Worm (Caenorhabditis elegans) whole organism, L1 larva: ENCODE results near the gene rps-11.

Experiments used
- C04F5.9 ChIP-seq: sonication (generic microtip); optimal IDR thresholded peaks from 2 replicates; lab custom pipeline; 2016; ENCODE audit warnings: missing genetic modification characterization, missing compliant biosample characterization
- C16A3.4 ChIP-seq: fragments of 150-350 bp; optimal IDR thresholded peaks from 2 replicates; lab custom pipeline; 2014; ENCODE audit warnings: missing biosample characterization, missing genetic modification characterization
- C34B4.2 ChIP-seq: sonication (generic microtip); optimal IDR thresholded peaks from 2 replicates; lab custom pipeline; 2017; ENCODE audit warnings: mild to moderate bottlenecking, missing genetic modification characterization, missing compliant biosample characterization
- aha-1 ChIP-seq: fragments of 150-350 bp; optimal IDR thresholded peaks from 2 replicates; lab custom pipeline; 2014; ENCODE audit warnings: missing biosample characterization, missing genetic modification characterization
- alr-1 ChIP-seq: fragments of 200-800 bp; sonication (Bioruptor generic); optimal IDR thresholded peaks from 2 replicates; lab custom pipeline; 2018; ENCODE audit warnings: borderline replicate concordance, mild to moderate bottlenecking, missing genetic modification characterization, missing compliant biosample characterization
- aly-2 ChIP-seq: fragments of 150-350 bp; optimal IDR thresholded peaks from 2 replicates; lab custom pipeline; 2014; ENCODE audit warnings: missing biosample characterization, missing genetic modification characterization
- ama-1 ChIP-seq: fragments of 150-350 bp; optimal IDR thresholded peaks from 2 replicates; lab custom pipeline; 2014
- blmp-1 ChIP-seq: fragments of 150-350 bp; optimal IDR thresholded peaks from 2 replicates; lab custom pipeline; 2014; ENCODE audit warnings: missing biosample characterization, missing genetic modification characterization
- ceh-63 ChIP-seq: fragments of 200-800 bp; sonication (Bioruptor generic); optimal IDR thresholded peaks from 2 replicates; lab custom pipeline; 2018; ENCODE audit warnings: mild to moderate bottlenecking, missing genetic modification characterization, missing compliant biosample characterization
- ces-1 ChIP-seq: fragments of 150-350 bp; optimal IDR thresholded peaks from 2 replicates; lab custom pipeline; 2014; ENCODE audit warnings: missing biosample characterization, missing genetic modification reagents, missing genetic modification characterization
- dsc-1 ChIP-seq: sonication (generic microtip); optimal IDR thresholded peaks from 2 replicates; lab custom pipeline; 2016; ENCODE audit warnings: mild to moderate bottlenecking, missing genetic modification characterization, missing compliant biosample characterization
- efl-1 ChIP-seq, 4 experiments: fragments of 150-350 bp; optimal IDR thresholded peaks in 3 of 4; peaks in 1 of 4; 1 replicate in 1 of 4; 2 replicates in 3 of 4; lab custom pipeline; 2014; ENCODE audit warnings: missing biosample characterization in 2 of 4, missing genetic modification characterization in 2 of 4, missing genetic modification reagents in 2 of 4
- efl-3 ChIP-seq: fragments of 200-800 bp; sonication (Bioruptor generic); optimal IDR thresholded peaks from 2 replicates; lab custom pipeline; 2018; ENCODE audit warnings: mild to moderate bottlenecking, missing genetic modification characterization, missing compliant biosample characterization
- egl-13 ChIP-seq: sonication (generic microtip); optimal IDR thresholded peaks from 2 replicates; lab custom pipeline; 2016; ENCODE audit warnings: missing genotype, missing genetic modification reagents, missing genetic modification characterization, missing compliant biosample characterization
- elt-2 ChIP-seq: sonication (generic microtip); optimal IDR thresholded peaks from 2 replicates; lab custom pipeline; 2016; ENCODE audit warnings: missing genetic modification characterization, mild to moderate bottlenecking, inconsistent platforms, missing compliant biosample characterization, missing genetic modification reagents
- fkh-10 ChIP-seq: sonication (generic microtip); optimal IDR thresholded peaks from 2 replicates; lab custom pipeline; 2017; ENCODE audit warnings: missing biosample characterization, missing genetic modification reagents, missing genetic modification characterization
- fkh-4 ChIP-seq: sonication (generic microtip); optimal IDR thresholded peaks from 2 replicates; lab custom pipeline; 2016; ENCODE audit warnings: missing compliant biosample characterization, missing genetic modification characterization, borderline replicate concordance
- fkh-8 ChIP-seq: sonication (generic microtip); optimal IDR thresholded peaks from 2 replicates; lab custom pipeline; 2016; ENCODE audit warnings: mild to moderate bottlenecking, missing genetic modification characterization, missing compliant biosample characterization
- hpl-2 ChIP-seq: fragments of 150-350 bp; optimal IDR thresholded peaks from 2 replicates; lab custom pipeline; 2014; ENCODE audit warnings: missing biosample characterization, missing genetic modification reagents, missing genetic modification characterization
- irx-1 ChIP-seq: sonication (generic microtip); optimal IDR thresholded peaks from 2 replicates; lab custom pipeline; 2016; ENCODE audit warnings: missing genetic modification characterization, missing compliant biosample characterization
- jun-1 ChIP-seq: fragments of 150-350 bp; optimal IDR thresholded peaks from 2 replicates; lab custom pipeline; 2014; ENCODE audit warnings: missing biosample characterization, missing genetic modification reagents, missing genetic modification characterization
- lin-13 ChIP-seq: fragments of 150-350 bp; optimal IDR thresholded peaks from 2 replicates; lab custom pipeline; 2014; ENCODE audit warnings: missing biosample characterization, missing genetic modification reagents, missing genetic modification characterization
- lin-14 ChIP-seq: fragments of 200-800 bp; sonication (Bioruptor generic); optimal IDR thresholded peaks from 2 replicates; lab custom pipeline; 2018; ENCODE audit warnings: mild to moderate bottlenecking, missing genetic modification characterization, moderate library complexity, missing compliant biosample characterization
- lin-15B ChIP-seq: fragments of 150-350 bp; sonication (generic microtip); optimal IDR thresholded peaks from 3 replicates; lab custom pipeline; 2014; ENCODE audit warnings: missing biosample characterization, missing genetic modification characterization
- lin-35 ChIP-seq, 2 experiments: fragments of 150-350 bp; optimal IDR thresholded peaks; 2 replicates each; lab custom pipeline; 2014; ENCODE audit warnings: missing biosample characterization in 2 of 2, missing genetic modification characterization in 2 of 2, missing genetic modification reagents in 2 of 2
- mef-2 ChIP-seq: fragments of 150-350 bp; optimal IDR thresholded peaks from 2 replicates; lab custom pipeline; 2014; ENCODE audit warnings: missing biosample characterization, missing genetic modification characterization
- mep-1 ChIP-seq: fragments of 150-350 bp; optimal IDR thresholded peaks from 2 replicates; lab custom pipeline; 2014; ENCODE audit warnings: missing biosample characterization, missing genetic modification characterization
- nhr-11 ChIP-seq: fragments of 150-350 bp; optimal IDR thresholded peaks from 2 replicates; lab custom pipeline; 2014; ENCODE audit warnings: missing biosample characterization, missing genetic modification characterization
- nhr-12 ChIP-seq: sonication (generic microtip); optimal IDR thresholded peaks from 2 replicates; lab custom pipeline; 2017; ENCODE audit warnings: missing biosample characterization, missing genetic modification characterization
- nhr-19 ChIP-seq: fragments of 200-800 bp; sonication (Bioruptor generic); conservative IDR thresholded peaks from 2 replicates; pipeline ENCODE4 v1.3.6; 2022; ENCODE audit warnings: missing genetic modification characterization, missing compliant biosample characterization
- nhr-237 ChIP-seq: fragments of 150-350 bp; optimal IDR thresholded peaks from 2 replicates; lab custom pipeline; 2014; ENCODE audit warnings: missing biosample characterization, missing genetic modification characterization
- nhr-28 ChIP-seq: fragments of 150-350 bp; optimal IDR thresholded peaks from 2 replicates; lab custom pipeline; 2014; ENCODE audit warnings: missing biosample characterization, missing genetic modification characterization
- nhr-47 ChIP-seq: sonication (generic microtip); optimal IDR thresholded peaks from 2 replicates; lab custom pipeline; 2016; ENCODE audit warnings: mild to moderate bottlenecking, missing genetic modification characterization, moderate library complexity, missing compliant biosample characterization
- nhr-71 ChIP-seq: sonication (generic microtip); optimal IDR thresholded peaks from 2 replicates; lab custom pipeline; 2016; ENCODE audit warnings: mild to moderate bottlenecking, missing genetic modification characterization, moderate library complexity, missing compliant biosample characterization
- nhr-77 ChIP-seq: fragments of 150-350 bp; optimal IDR thresholded peaks from 2 replicates; lab custom pipeline; 2014; ENCODE audit warnings: missing biosample characterization, missing genetic modification characterization
- nhr-85 ChIP-seq: sonication (generic microtip); peaks from one replicate; lab custom pipeline; 2016; ENCODE audit warnings: missing genetic modification characterization, inconsistent platforms, missing compliant biosample characterization
- nhr-90 ChIP-seq: sonication (generic microtip); optimal IDR thresholded peaks from 2 replicates; lab custom pipeline; 2016; ENCODE audit warnings: mild to moderate bottlenecking, missing genetic modification characterization, missing compliant biosample characterization; ENCODE audit not compliant: poor library complexity
- pag-3 ChIP-seq: sonication (generic microtip); optimal IDR thresholded peaks from 2 replicates; lab custom pipeline; 2017; ENCODE audit warnings: missing genetic modification characterization, mild to moderate bottlenecking, missing compliant biosample characterization, antibody characterized with exemption, borderline replicate concordance; ENCODE audit not compliant: insufficient read depth
- pax-3 ChIP-seq: fragments of 200-800 bp; sonication (Bioruptor generic); optimal IDR thresholded peaks from 2 replicates; lab custom pipeline; 2018; ENCODE audit warnings: mild to moderate bottlenecking, missing genetic modification characterization, moderate library complexity, missing compliant biosample characterization
- rnt-1 ChIP-seq: sonication (generic microtip); optimal IDR thresholded peaks from 2 replicates; lab custom pipeline; 2016; ENCODE audit warnings: mild to moderate bottlenecking, missing genetic modification characterization, moderate library complexity, missing compliant biosample characterization
- snpc-4 ChIP-seq: fragments of 150-350 bp; optimal IDR thresholded peaks from 2 replicates; lab custom pipeline; 2014; ENCODE audit warnings: missing biosample characterization, missing genetic modification characterization
- sup-37 ChIP-seq: fragments of 200-800 bp; sonication (Bioruptor generic); optimal IDR thresholded peaks from 2 replicates; lab custom pipeline; 2018; ENCODE audit warnings: mild to moderate bottlenecking, missing genetic modification characterization, missing compliant biosample characterization
- tbx-2 ChIP-seq: sonication (generic microtip); optimal IDR thresholded peaks from 2 replicates; lab custom pipeline; 2016; ENCODE audit warnings: missing genetic modification characterization, missing compliant biosample characterization
- tlp-1 ChIP-seq: fragments of 150-350 bp; optimal IDR thresholded peaks from 2 replicates; lab custom pipeline; 2014; ENCODE audit warnings: missing biosample characterization, missing genetic modification characterization
- unc-130 ChIP-seq: fragments of 150-350 bp; optimal IDR thresholded peaks from 2 replicates; lab custom pipeline; 2017; ENCODE audit warnings: missing biosample characterization, missing genetic modification characterization, inconsistent platforms
- unc-62 ChIP-seq: fragments of 150-350 bp; optimal IDR thresholded peaks from 2 replicates; lab custom pipeline; 2014; ENCODE audit warnings: missing biosample characterization, missing genetic modification reagents, missing genetic modification characterization
- unc-86 ChIP-seq: sonication (generic microtip); optimal IDR thresholded peaks from 2 replicates; lab custom pipeline; 2016; ENCODE audit warnings: missing genetic modification characterization, missing compliant biosample characterization
- xbp-1 ChIP-seq: sonication (generic microtip); optimal IDR thresholded peaks from 2 replicates; lab custom pipeline; 2016; ENCODE audit warnings: missing genetic modification characterization, missing compliant biosample characterization
- zag-1 ChIP-seq: fragments of 150-350 bp; optimal IDR thresholded peaks from 2 replicates; lab custom pipeline; 2014; ENCODE audit warnings: missing biosample characterization, missing genetic modification characterization
- zip-4 ChIP-seq: fragments of 200-800 bp; sonication (Bioruptor generic); optimal IDR thresholded peaks from 2 replicates; lab custom pipeline; 2018; ENCODE audit warnings: mild to moderate bottlenecking, missing genetic modification characterization, moderate library complexity, missing compliant biosample characterization
- ztf-11 ChIP-seq, 2 experiments: sonication (generic microtip); optimal IDR thresholded peaks; 2 replicates each; lab custom pipeline; 2016 to 2017; ENCODE audit warnings: missing genetic modification characterization in 2 of 2, missing biosample characterization in 1 of 2, missing compliant biosample characterization in 1 of 2

Gene rps-11

DNA sequence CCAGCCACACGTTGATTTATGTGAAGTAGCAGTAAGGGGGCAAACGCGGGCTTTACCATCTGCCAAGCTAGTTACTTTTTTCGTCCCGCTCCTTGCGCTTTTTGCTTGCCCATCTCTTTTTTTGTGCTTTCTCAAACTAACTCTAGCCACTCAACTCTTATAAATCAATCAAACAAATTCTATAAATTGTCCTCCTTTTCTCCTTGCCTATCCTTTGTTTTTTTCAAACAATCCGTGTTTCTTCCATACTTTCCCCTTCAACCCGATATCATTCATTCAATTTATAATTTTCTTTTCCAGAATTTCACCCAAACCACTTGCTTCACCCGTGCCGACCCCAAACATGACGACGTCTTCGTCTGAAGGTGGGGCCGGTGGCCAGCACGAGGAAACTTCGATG lies 32.2 kb upstream of the rps-11 start, which contains the start of gene srgp-1:
TSS of gene srgp-1 (plus strand) at position 301 of the 400 bp plus-strand sequence.
- no peak for TF ChIP-seq tlp-1 (tag; lab: Kevin White, UChicago)
- peak; percentile 36 for TF ChIP-seq nhr-85 (tag; lab: Kevin White, UChicago)
- TF ChIP-seq elt-2 (tag; lab: Kevin White, UChicago) = no peak
- TF ChIP-seq fkh-8 = no peak
- TF ChIP-seq, all 84 proteins: peak for 1

DNA sequence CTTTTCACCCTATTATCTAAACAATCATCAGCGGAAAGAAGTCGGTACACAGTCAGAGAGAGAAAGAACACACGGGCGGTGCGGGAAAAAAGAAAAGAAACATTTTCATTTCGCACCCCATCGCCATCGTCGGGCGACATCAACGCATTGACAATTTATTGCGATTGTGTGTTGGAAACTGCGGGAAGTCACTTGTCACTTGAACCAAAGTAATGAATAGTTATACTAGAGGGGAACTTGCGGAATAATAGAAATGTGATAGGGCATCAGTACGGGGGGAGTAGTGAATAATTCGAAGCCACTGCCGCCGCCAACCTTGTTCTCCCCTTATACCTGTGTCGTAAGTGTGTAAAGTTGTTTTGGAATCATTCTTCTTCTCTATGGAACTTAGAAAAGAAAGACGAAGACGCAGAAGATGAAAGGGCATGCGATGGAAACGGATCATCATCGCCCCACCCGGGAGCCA lies 31.0 kb upstream of the rps-11 start:
- TF ChIP-seq pag-3 (tag; lab: Kevin White, UChicago) (no peak), ama-1 (no peak), efl-1 (optimal IDR thresholded peaks at IDR 0.05; lab: Kevin White, UChicago) (no peak), efl-1 (GFP tag; optimal IDR thresholded peaks at IDR 0.05 in 1 of 2; lab: Kevin White, UChicago) (peak in 1 of 2 experiments; percentile 75), ceh-63 (GFP tag; lab: Kevin White, UChicago) (no peak), pax-3 (no peak), xbp-1 (tag; lab: Kevin White, UChicago) (no peak), dsc-1 (no peak), C34B4.2 (tag; lab: Kevin White, UChicago) (no peak), alr-1 (tag; lab: Kevin White, UChicago) (no peak), ztf-11 (tag; optimal IDR thresholded peaks at IDR 0.05; lab: Kevin White, UChicago) (no peak), tbx-2 (tag; lab: Kevin White, UChicago) (no peak), zip-4 (GFP tag; lab: Kevin White, UChicago) (no peak), nhr-28 (tag; lab: Kevin White, UChicago) (no peak), C16A3.4 (peak; percentile 13), jun-1 (tag; lab: Kevin White, UChicago) (no peak), hpl-2 (GFP tag; lab: Kevin White, UChicago) (no peak), snpc-4 (no peak), irx-1 (tag; lab: Kevin White, UChicago) (no peak), nhr-71 (tag; lab: Kevin White, UChicago) (peak; percentile 46), fkh-10 (no peak), ces-1 (GFP tag; lab: Kevin White, UChicago) (no peak), nhr-77 (tag; lab: Kevin White, UChicago) (no peak), nhr-19 (GFP tag; lab: Robert Waterston, UW) (no peak), elt-2 (tag; lab: Kevin White, UChicago) (no peak), egl-13 (tag; lab: Kevin White, UChicago) (no peak), aly-2 (tag; lab: Kevin White, UChicago) (no peak), mep-1 (tag; lab: Kevin White, UChicago) (peak; percentile 57), aha-1 (tag; lab: Kevin White, UChicago) (no peak), zag-1 (tag; lab: Kevin White, UChicago) (no peak), nhr-47 (tag; lab: Kevin White, UChicago) (peak; percentile 23), efl-3 (GFP tag; lab: Kevin White, UChicago) (no peak), unc-86 (tag; lab: Kevin White, UChicago) (no peak), fkh-4 (no peak), blmp-1 (peak; percentile 67), C04F5.9 (tag; lab: Kevin White, UChicago) (peak; percentile 10), sup-37 (GFP tag; lab: Kevin White, UChicago) (no peak), unc-62 (no peak), nhr-90 (no peak), nhr-237 (tag; lab: Kevin White, UChicago) (no peak), unc-130 (no peak), nhr-12 (tag; lab: Kevin White, UChicago) (no peak), lin-14 (peak; percentile 92), lin-13 (GFP tag; lab: Kevin White, UChicago) (no peak), lin-15B (tag; lab: Kevin White, UChicago) (no peak), lin-35 (GFP tag; optimal IDR thresholded peaks at IDR 0.05; lab: Kevin White, UChicago) (peak in 1 of 2 experiments; percentile 18), nhr-11 (no peak), mef-2 (no peak), rnt-1 (tag; lab: Kevin White, UChicago) (peak; percentile 49)
